Fruit fly (Drosophila melanogaster): Measurements from ENCODE around the gene bocks.

The bocks gene

dm6 chr3R:9550265-9551012 lies 40.4 kb downstream of the bocks start:
- TF ChIP-seq CG1832 (GFP tag; optimal IDR thresholded peaks at IDR 0.05) (no peak), Hr78 (GFP tag; optimal IDR thresholded peaks at IDR 0.05) (peak in 1 of 2 experiments; percentile 80), kah (GFP tag; optimal IDR thresholded peaks at IDR 0.05) (peak; percentile 1), ash1 (GFP tag; optimal IDR thresholded peaks at IDR 0.05) (peak; percentile 37), dmrt99B (tag; optimal IDR thresholded peaks at IDR 0.05) (peak; percentile 1), disco-r (GFP tag; optimal IDR thresholded peaks at IDR 0.05) (no peak), CG7556 (GFP tag; optimal IDR thresholded peaks at IDR 0.05) (no peak), HmgD (GFP tag; optimal IDR thresholded peaks at IDR 0.05) (no peak), cas (GFP tag; IDR thresholded peaks at IDR 0.05) (no peak), CG1529 (GFP tag; optimal IDR thresholded peaks at IDR 0.05) (no peak), H2.0 (GFP tag; IDR thresholded peaks at IDR 0.05) (no peak), psq (GFP tag; optimal IDR thresholded peaks at IDR 0.05) (no peak), CG17612 (GFP tag; IDR thresholded peaks at IDR 0.05) (no peak), CG15269 (tag; optimal IDR thresholded peaks at IDR 0.05) (peak; percentile 27), nau (GFP tag; optimal IDR thresholded peaks at IDR 0.05) (no peak), Nf-YA (GFP tag; IDR thresholded peaks at IDR 0.05) (no peak), sna (GFP tag; IDR thresholded peaks at IDR 0.05; ENCODE audit: partially characterized antibody) (no peak), CG17385 (GFP tag; optimal IDR thresholded peaks at IDR 0.05) (peak; percentile 18), CG34422 (GFP tag; IDR thresholded peaks at IDR 0.05) (no peak), gro (GFP tag; optimal IDR thresholded peaks at IDR 0.05) (no peak), CG5245 (GFP tag; optimal IDR thresholded peaks at IDR 0.05) (no peak), Asciz (GFP tag; optimal IDR thresholded peaks at IDR 0.05) (peak; percentile 62), CG2678 (tag; optimal IDR thresholded peaks at IDR 0.05) (peak; percentile 13), CG14860 (GFP tag; IDR thresholded peaks at IDR 0.05; ENCODE audit: partially characterized antibody) (no peak), D19A (tag; optimal IDR thresholded peaks at IDR 0.05) (peak; percentile 63), B-H2 (GFP tag; optimal IDR thresholded peaks at IDR 0.05) (peak; percentile 45), oc (tag; optimal IDR thresholded peaks at IDR 0.05) (peak; percentile 50), Ptx1 (GFP tag; IDR thresholded peaks at IDR 0.05) (no peak), CG10959 (GFP tag; IDR thresholded peaks at IDR 0.05) (no peak), aop (GFP tag; IDR thresholded peaks at IDR 0.05) (no peak), Adf1 (GFP tag; IDR thresholded peaks at IDR 0.05) (no peak), CG31441 (GFP tag; IDR thresholded peaks at IDR 0.05) (no peak), corto (GFP tag; optimal IDR thresholded peaks at IDR 0.05) (peak; percentile 42), PHDP (tag; optimal IDR thresholded peaks at IDR 0.05) (peak; percentile 1), CG2712 (tag; optimal IDR thresholded peaks at IDR 0.05) (peak; percentile 16), crp (GFP tag; optimal IDR thresholded peaks at IDR 0.05) (no peak), dysf (GFP tag; IDR thresholded peaks at IDR 0.05) (no peak), CG15479 (GFP tag; optimal IDR thresholded peaks at IDR 0.05) (peak; percentile 41), CrebB (tag; optimal IDR thresholded peaks at IDR 0.05) (no peak), bab2 (GFP tag; optimal IDR thresholded peaks at IDR 0.05) (no peak), CG18619 (GFP tag; optimal IDR thresholded peaks at IDR 0.05) (no peak), Atf6 (GFP tag; IDR thresholded peaks at IDR 0.05) (no peak), HmgZ (tag; optimal IDR thresholded peaks at IDR 0.05) (no peak), CG12071 (GFP tag; optimal IDR thresholded peaks at IDR 0.05) (no peak), slou (GFP tag; optimal IDR thresholded peaks at IDR 0.05) (no peak), HHEX (GFP tag; optimal IDR thresholded peaks at IDR 0.05) (no peak), prd (optimal IDR thresholded peaks at IDR 0.05) (no peak), prd (GFP tag; IDR thresholded peaks at IDR 0.05) (no peak), CG4617 (GFP tag; optimal IDR thresholded peaks at IDR 0.05; ENCODE audit: borderline replicate concordance) (no peak), CG30403 (GFP tag; optimal IDR thresholded peaks at IDR 0.05) (no peak)

Data from whole organism, embryonic.